Worm (Caenorhabditis elegans): ENCODE results near the gene col-117.

ce11 chrIV:8824145-8824833, at the start of gene col-117, which contains the start of gene col-3:
- TF ChIP-seq lin-26 (GFP tag; IDR thresholded peaks at IDR 0.05) (no peak), C17E4.6 (GFP tag; IDR thresholded peaks at IDR 0.05) (no peak), ccch-3 (GFP tag; optimal IDR thresholded peaks at IDR 0.05) (no peak), sea-2 (GFP tag; IDR thresholded peaks at IDR 0.05) (no peak), rec-8 (tag; optimal IDR thresholded peaks at IDR 0.05) (no peak)
